Fruit fly (Drosophila melanogaster): ENCODE measurements around the gene CG33552.

DNA sequence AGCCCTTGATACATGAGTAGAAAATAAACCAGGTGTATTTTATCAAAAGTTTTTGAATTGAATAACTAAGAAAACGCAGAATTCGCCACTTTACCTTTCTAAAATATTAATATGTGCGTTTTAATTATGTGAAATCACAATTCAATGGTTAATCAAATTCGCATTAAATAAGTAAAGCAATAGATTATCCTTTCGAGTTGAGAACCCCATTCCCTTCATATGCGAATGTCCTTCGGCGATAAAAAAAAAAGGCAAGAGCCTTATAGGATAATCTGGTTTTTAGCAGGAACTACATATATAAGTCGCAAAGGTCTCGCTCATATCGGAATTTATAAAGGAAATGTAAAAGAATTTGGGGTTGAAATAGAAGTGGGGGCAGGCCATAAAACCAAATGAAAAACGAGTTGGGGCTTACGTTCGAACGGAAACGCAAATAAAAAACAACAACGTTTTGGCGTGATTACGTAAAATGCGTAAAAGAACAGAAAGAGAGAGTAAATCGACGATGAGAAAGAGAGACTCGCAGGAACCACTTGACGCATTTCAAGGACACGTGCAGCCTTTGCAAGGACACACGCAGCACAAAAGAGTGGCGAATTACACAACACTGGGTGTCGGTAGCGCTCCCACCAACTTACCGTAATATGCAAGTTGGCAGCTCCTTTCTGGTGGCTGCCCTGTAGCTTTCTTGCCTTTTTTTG is 33.0 kb downstream of the CG33552 start:
- no peak for TF ChIP-seq psq (optimal IDR thresholded peaks at IDR 0.05)
- no peak for TF ChIP-seq EcR (GFP tag; optimal IDR thresholded peaks at IDR 0.05)
- no peak for TF ChIP-seq CG8478 (optimal IDR thresholded peaks at IDR 0.05)
- no peak for TF ChIP-seq usp (GFP tag; optimal IDR thresholded peaks at IDR 0.05)
- no peak for TF ChIP-seq pan (optimal IDR thresholded peaks at IDR 0.05)
